Worm (Caenorhabditis elegans) whole organism, L4 larva: ENCODE results near the gene T03G6.7.

Source experiments
- F10B5.3 ChIP-seq: sonication (generic microtip); optimal IDR thresholded peaks from 2 replicates; lab custom pipeline; 2016; ENCODE audit warnings: mild to moderate bottlenecking, missing genetic modification characterization, missing compliant biosample characterization
- F37D6.2 ChIP-seq: sonication (generic microtip); optimal IDR thresholded peaks from 2 replicates; lab custom pipeline; 2016; ENCODE audit warnings: mild to moderate bottlenecking, missing genetic modification characterization, missing compliant biosample characterization
- F44E2.7 ChIP-seq: fragments of 200-800 bp; sonication (Bioruptor generic); IDR thresholded peaks from 2 replicates; pipeline ENCODE4 v2.1.2; 2022; ENCODE audit warnings: missing genetic modification characterization, missing compliant biosample characterization
- R02D3.7 ChIP-seq: fragments of 150-350 bp; sonication (generic microtip); optimal IDR thresholded peaks from 3 replicates; lab custom pipeline; 2014; ENCODE audit warnings: missing biosample characterization, missing genetic modification characterization
- Y48G9A.11 ChIP-seq: fragments of 200-800 bp; sonication (Bioruptor generic); IDR thresholded peaks from 2 replicates; pipeline ENCODE4 v1.3.6; 2022; ENCODE audit warnings: missing genetic modification reagents, missing genetic modification characterization, missing compliant biosample characterization
- aha-1 ChIP-seq: fragments of 150-350 bp; peaks from one replicate; lab custom pipeline; 2014; ENCODE audit warnings: missing biosample characterization, missing genetic modification characterization
- aly-2 ChIP-seq: sonication (generic microtip); optimal IDR thresholded peaks from 2 replicates; lab custom pipeline; 2018; ENCODE audit warnings: missing biosample characterization, missing genetic modification characterization
- ceh-32 ChIP-seq: sonication (generic microtip); optimal IDR thresholded peaks from 2 replicates; lab custom pipeline; 2016; ENCODE audit warnings: mild to moderate bottlenecking, missing genetic modification characterization, missing compliant biosample characterization; ENCODE audit not compliant: poor library complexity
- ceh-44 ChIP-seq: fragments of 200-800 bp; sonication (Bioruptor generic); IDR thresholded peaks from 2 replicates; pipeline ENCODE4 v1.3.6; 2022; ENCODE audit warnings: missing genetic modification reagents, missing genetic modification characterization, missing compliant biosample characterization
- ceh-62 ChIP-seq: sonication (generic microtip); optimal IDR thresholded peaks from 2 replicates; lab custom pipeline; 2017; ENCODE audit warnings: missing biosample characterization, missing genetic modification characterization
- ceh-82 ChIP-seq: sonication (generic microtip); optimal IDR thresholded peaks from 2 replicates; lab custom pipeline; 2017; ENCODE audit warnings: missing biosample characterization, missing genetic modification characterization
- ces-1 ChIP-seq: fragments of 150-350 bp; sonication (generic microtip); optimal IDR thresholded peaks from 4 replicates; lab custom pipeline; 2014; ENCODE audit warnings: missing biosample characterization, missing genetic modification reagents, missing genetic modification characterization
- ctbp-1 ChIP-seq: fragments of 200-800 bp; sonication (Bioruptor generic); IDR thresholded peaks from 2 replicates; pipeline ENCODE4 v1.3.6; 2022; ENCODE audit warnings: missing genetic modification reagents, missing genetic modification characterization, missing compliant biosample characterization
- daf-19 ChIP-seq: fragments of 200-800 bp; sonication (Bioruptor generic); conservative IDR thresholded peaks from 2 replicates; pipeline ENCODE4 v1.3.6; 2022; ENCODE audit warnings: missing genetic modification characterization, missing compliant biosample characterization
- daf-8 ChIP-seq: fragments of 200-800 bp; sonication (Bioruptor generic); IDR thresholded peaks from 2 replicates; pipeline ENCODE4 v1.3.6; 2022; ENCODE audit warnings: missing genetic modification characterization, missing compliant biosample characterization
- dpl-1 ChIP-seq: fragments of 150-350 bp; optimal IDR thresholded peaks from 2 replicates; lab custom pipeline; 2014; ENCODE audit warnings: missing biosample characterization, missing genetic modification reagents, missing genetic modification characterization
- duxl-1 ChIP-seq: sonication (generic microtip); optimal IDR thresholded peaks from 2 replicates; lab custom pipeline; 2016; ENCODE audit warnings: mild to moderate bottlenecking, missing genetic modification characterization, moderate library complexity, missing compliant biosample characterization; ENCODE audit not compliant: poor library complexity
- dve-1 ChIP-seq: sonication (generic microtip); optimal IDR thresholded peaks from 2 replicates; lab custom pipeline; 2017; ENCODE audit warnings: antibody characterized with exemption, mild to moderate bottlenecking, missing genetic modification characterization, missing compliant biosample characterization; ENCODE audit not compliant: insufficient read depth
- egl-27 ChIP-seq: sonication (generic microtip); optimal IDR thresholded peaks from 3 replicates; lab custom pipeline; 2017; ENCODE audit warnings: missing biosample characterization, missing genetic modification reagents, missing genetic modification characterization
- egl-43 ChIP-seq: fragments of 200-800 bp; sonication (Bioruptor generic); IDR thresholded peaks from 2 replicates; pipeline ENCODE4 v1.3.6; 2022; ENCODE audit warnings: missing genetic modification reagents, missing genetic modification characterization, missing compliant biosample characterization
- fkh-10 ChIP-seq: fragments of 150-350 bp; optimal IDR thresholded peaks from 2 replicates; lab custom pipeline; 2014; ENCODE audit warnings: missing biosample characterization, missing genetic modification reagents, missing genetic modification characterization
- hif-1 ChIP-seq, 2 experiments: sonication (generic microtip); optimal IDR thresholded peaks; 2 replicates each; lab custom pipeline; 2016 to 2017; ENCODE audit warnings: missing compliant biosample characterization in 2 of 2, missing genetic modification characterization in 2 of 2, missing genetic modification reagents in 2 of 2, missing genotype in 2 of 2, mild to moderate bottlenecking in 1 of 2
- hlh-11 ChIP-seq: fragments of 200-800 bp; sonication (Bioruptor generic); optimal IDR thresholded peaks from 2 replicates; lab custom pipeline; 2018; ENCODE audit warnings: mild to moderate bottlenecking, missing genetic modification characterization, missing compliant biosample characterization
- hlh-30 ChIP-seq: sonication (generic microtip); optimal IDR thresholded peaks from 2 replicates; lab custom pipeline; 2017; ENCODE audit warnings: antibody characterized with exemption, mild to moderate bottlenecking, missing genetic modification characterization, missing compliant biosample characterization; ENCODE audit not compliant: insufficient read depth
- hmg-1.1 ChIP-seq: fragments of 200-800 bp; sonication (Bioruptor generic); IDR thresholded peaks from 2 replicates; pipeline ENCODE4 v1.3.6; 2022; ENCODE audit warnings: missing genetic modification reagents, missing genetic modification characterization, missing compliant biosample characterization
- jun-1 ChIP-seq: fragments of 150-350 bp; optimal IDR thresholded peaks from 2 replicates; lab custom pipeline; 2014; ENCODE audit warnings: missing biosample characterization, missing genetic modification reagents, missing genetic modification characterization
- lim-7 ChIP-seq: fragments of 200-800 bp; sonication (Bioruptor generic); IDR thresholded peaks from 2 replicates; pipeline ENCODE4 v1.3.6; 2022; ENCODE audit warnings: missing genetic modification characterization, missing compliant biosample characterization
- lin-15B ChIP-seq: fragments of 150-350 bp; sonication (generic microtip); optimal IDR thresholded peaks from 3 replicates; lab custom pipeline; 2014; ENCODE audit warnings: missing biosample characterization, missing genetic modification characterization
- lin-29 ChIP-seq: fragments of 200-800 bp; sonication (Bioruptor generic); IDR thresholded peaks from 2 replicates; pipeline ENCODE4 v1.3.6; 2022; ENCODE audit warnings: missing genetic modification reagents, missing genetic modification characterization, missing compliant biosample characterization
- lin-38 ChIP-seq: fragments of 200-800 bp; sonication (Bioruptor generic); IDR thresholded peaks from 2 replicates; pipeline ENCODE4 v1.3.6; 2022; ENCODE audit warnings: missing genetic modification reagents, missing genetic modification characterization, missing compliant biosample characterization
- lin-39 ChIP-seq: fragments of 150-350 bp; optimal IDR thresholded peaks from 2 replicates; lab custom pipeline; 2014; ENCODE audit warnings: missing biosample characterization, missing genetic modification reagents, missing genetic modification characterization
- madf-5 ChIP-seq, 2 experiments: fragments of 200-800 bp; sonication (Bioruptor generic); IDR thresholded peaks; 2 replicates each; pipeline ENCODE4 v1.3.6; 2022; ENCODE audit warnings: missing compliant biosample characterization in 2 of 2, missing genetic modification characterization in 2 of 2
- madf-9 ChIP-seq: fragments of 200-800 bp; sonication (Bioruptor generic); conservative IDR thresholded peaks from 2 replicates; pipeline ENCODE4 v1.3.6; 2022; ENCODE audit warnings: missing genetic modification reagents, missing genetic modification characterization, missing compliant biosample characterization
- mdl-1 ChIP-seq, 2 experiments: fragments of 150-350 bp in 1 of 2; sonication (generic microtip) in 1 of 2; optimal IDR thresholded peaks; 2 replicates each; lab custom pipeline; 2014 to 2017; ENCODE audit warnings: missing biosample characterization in 2 of 2, missing genetic modification characterization in 2 of 2
- mdt-29 ChIP-seq: fragments of 200-800 bp; sonication (Bioruptor generic); IDR thresholded peaks from 2 replicates; pipeline ENCODE4 v1.3.6; 2022; ENCODE audit warnings: missing genetic modification reagents, missing genetic modification characterization, missing compliant biosample characterization
- mes-2 ChIP-seq: sonication (generic microtip); optimal IDR thresholded peaks from 2 replicates; lab custom pipeline; 2016; ENCODE audit warnings: missing genotype, mild to moderate bottlenecking, missing genetic modification characterization, missing compliant biosample characterization; ENCODE audit not compliant: poor library complexity, severe bottlenecking
- mxl-2 ChIP-seq: fragments of 200-800 bp; sonication (Bioruptor generic); conservative IDR thresholded peaks from 2 replicates; pipeline ENCODE4 v1.3.6; 2022; ENCODE audit warnings: missing genetic modification reagents, missing genetic modification characterization, missing compliant biosample characterization
- mxl-3 ChIP-seq: fragments of 200-800 bp; sonication (Bioruptor generic); optimal IDR thresholded peaks from 2 replicates; lab custom pipeline; 2018; ENCODE audit warnings: mild to moderate bottlenecking, missing genetic modification characterization, missing compliant biosample characterization
- nhr-237 ChIP-seq: sonication (generic microtip); optimal IDR thresholded peaks from 2 replicates; lab custom pipeline; 2017; ENCODE audit warnings: missing biosample characterization, missing genetic modification characterization
- nhr-48 ChIP-seq: sonication (generic microtip); optimal IDR thresholded peaks from 2 replicates; lab custom pipeline; 2016; ENCODE audit warnings: mild to moderate bottlenecking, missing genetic modification characterization, missing compliant biosample characterization
- nhr-76 ChIP-seq: fragments of 150-350 bp; optimal IDR thresholded peaks from 2 replicates; lab custom pipeline; 2014; ENCODE audit warnings: missing biosample characterization, missing genetic modification characterization
- nhr-77 ChIP-seq: fragments of 150-350 bp; optimal IDR thresholded peaks from 2 replicates; lab custom pipeline; 2014; ENCODE audit warnings: missing biosample characterization, missing genetic modification characterization
- pha-4 ChIP-seq, 2 experiments: fragments of 150-350 bp in 1 of 2; fragments of 200-800 bp in 1 of 2; sonication (Bioruptor generic) in 1 of 2; IDR thresholded peaks in 1 of 2; optimal IDR thresholded peaks in 1 of 2; 2 replicates each; pipeline versions ENCODE4 v1.3.6 to Lab custom; 2014 to 2022; ENCODE audit warnings: missing genetic modification characterization in 2 of 2, missing genetic modification reagents in 2 of 2, missing biosample characterization in 1 of 2, missing compliant biosample characterization in 1 of 2
- php-3 ChIP-seq: fragments of 200-800 bp; sonication (Bioruptor generic); IDR thresholded peaks from 2 replicates; pipeline ENCODE4 v1.3.6; 2022; ENCODE audit warnings: missing genetic modification reagents, missing genetic modification characterization, missing compliant biosample characterization
- pqm-1 ChIP-seq: sonication (generic microtip); optimal IDR thresholded peaks from 2 replicates; lab custom pipeline; 2017; ENCODE audit warnings: missing biosample characterization, missing genetic modification characterization
- snpc-1.2 ChIP-seq: fragments of 200-800 bp; sonication (Bioruptor generic); IDR thresholded peaks from 2 replicates; pipeline ENCODE4 v1.3.6; 2022; ENCODE audit warnings: missing genetic modification reagents, missing genetic modification characterization, missing compliant biosample characterization
- spr-3 ChIP-seq: fragments of 200-800 bp; sonication (Bioruptor generic); optimal IDR thresholded peaks from 2 replicates; lab custom pipeline; 2018; ENCODE audit warnings: mild to moderate bottlenecking, missing genetic modification characterization, missing compliant biosample characterization
- tra-1 ChIP-seq: fragments of 200-800 bp; sonication (Bioruptor generic); IDR thresholded peaks from 2 replicates; pipeline ENCODE4 v1.3.6; 2022; ENCODE audit warnings: missing genetic modification reagents, missing genetic modification characterization, missing compliant biosample characterization
- unc-130 ChIP-seq: sonication (generic microtip); optimal IDR thresholded peaks from 2 replicates; lab custom pipeline; 2016; ENCODE audit warnings: missing genetic modification reagents, missing genetic modification characterization, missing compliant biosample characterization
- zfp-2 ChIP-seq: sonication (generic microtip); optimal IDR thresholded peaks from 2 replicates; lab custom pipeline; 2016; ENCODE audit warnings: mild to moderate bottlenecking, missing genetic modification characterization, missing compliant biosample characterization
- zip-11 ChIP-seq: fragments of 200-800 bp; sonication (Bioruptor generic); IDR thresholded peaks from 2 replicates; pipeline ENCODE4 v1.3.6; 2022; ENCODE audit warnings: missing genetic modification characterization, missing compliant biosample characterization

T03G6.7 gene

ce11 chrX:2598833-2599279 lies 5.0 kb downstream of the T03G6.7 start (continued):
- TF ChIP-seq ceh-44 (GFP tag; lab: Robert Waterston, UW) (no peak), unc-130 (GFP tag; lab: Kevin White, UChicago) (no peak), mxl-3 (peak; percentile 43), mes-2 (tag; lab: Kevin White, UChicago) (no peak), daf-8 (GFP tag; lab: Robert Waterston, UW) (no peak), fkh-10 (GFP tag; lab: Kevin White, UChicago) (peak; percentile 38), nhr-237 (tag; lab: Kevin White, UChicago) (no peak), F10B5.3 (tag; lab: Kevin White, UChicago) (no peak), hmg-1.1 (peak; percentile 85), lin-15B (tag; lab: Kevin White, UChicago) (no peak), F37D6.2 (tag; lab: Kevin White, UChicago) (peak; percentile 71), php-3 (GFP tag; lab: Robert Waterston, UW) (no peak), dpl-1 (peak; percentile 24), lin-29 (GFP tag; lab: Robert Waterston, UW) (no peak), ces-1 (GFP tag; lab: Kevin White, UChicago) (no peak), hlh-11 (peak; percentile 69), pha-4 (GFP tag; IDR thresholded peaks at IDR 0.05; lab: Robert Waterston, UW) (no peak), pha-4 (tag; optimal IDR thresholded peaks at IDR 0.05; lab: Kevin White, UChicago) (no peak), hif-1 (tag; optimal IDR thresholded peaks at IDR 0.05; lab: Kevin White, UChicago) (peak; percentile 50 to 98), zip-11 (GFP tag; lab: Robert Waterston, UW) (no peak), lin-39 (tag; lab: Kevin White, UChicago) (no peak), mxl-2 (GFP tag; lab: Robert Waterston, UW) (no peak), lim-7 (GFP tag; lab: Robert Waterston, UW) (no peak), pqm-1 (tag; lab: Kevin White, UChicago) (no peak), daf-19 (GFP tag; lab: Robert Waterston, UW) (no peak), jun-1 (tag; lab: Kevin White, UChicago) (no peak), duxl-1 (tag; lab: Kevin White, UChicago) (no peak), ctbp-1 (peak; percentile 91), nhr-48 (tag; lab: Kevin White, UChicago) (no peak), nhr-76 (tag; lab: Kevin White, UChicago) (no peak), R02D3.7 (tag; lab: Kevin White, UChicago) (no peak), madf-9 (GFP tag; lab: Robert Waterston, UW) (no peak), dve-1 (no peak), mdl-1 (tag; optimal IDR thresholded peaks at IDR 0.05; lab: Kevin White, UChicago) (no peak), aha-1 (tag; lab: Kevin White, UChicago) (peak; percentile 99), F44E2.7 (GFP tag; lab: Robert Waterston, UW) (no peak), tra-1 (GFP tag; lab: Robert Waterston, UW) (no peak), mdt-29 (GFP tag; lab: Robert Waterston, UW) (0 out of 2 replicates have a peak, but pooled peaks have one; percentile 1), ceh-82 (tag; lab: Kevin White, UChicago) (no peak), spr-3 (no peak), nhr-77 (tag; lab: Kevin White, UChicago) (peak; percentile 7), ceh-32 (tag; lab: Kevin White, UChicago) (peak; percentile 71), lin-38 (0 out of 2 replicates have a peak, but pooled peaks have one; percentile 24), snpc-1.2 (GFP tag; lab: Robert Waterston, UW) (no peak), hlh-30 (tag; lab: Kevin White, UChicago) (peak; percentile 0), madf-5 (GFP tag; IDR thresholded peaks at IDR 0.05; lab: Robert Waterston, UW) (no peak), aly-2 (no peak), ceh-62 (no peak), zfp-2 (peak; percentile 13), egl-27 (tag; lab: Kevin White, UChicago) (no peak), Y48G9A.11 (GFP tag; lab: Robert Waterston, UW) (no peak), egl-43 (GFP tag; lab: Robert Waterston, UW) (peak; percentile 67; the same call in 1 of the 2 replicates)
